Fruit fly (Drosophila melanogaster) whole organism, adult: ENCODE data around the gene Jhbp14.

Experiments used
- CG11617 ChIP-seq: fragments of 200-800 bp; sonication (Bioruptor generic); optimal IDR thresholded peaks from 2 replicates; lab custom pipeline; 2017; ENCODE audit warnings: mild to moderate bottlenecking, missing biosample characterization, missing genetic modification reagents, missing genetic modification characterization
- CG12768 ChIP-seq: fragments of 200-800 bp; sonication (Bioruptor generic); optimal IDR thresholded peaks from 2 replicates; lab custom pipeline; 2017; ENCODE audit warnings: missing biosample characterization, missing genetic modification characterization, mild to moderate bottlenecking, moderate library complexity, missing genetic modification reagents
- CG14711 ChIP-seq: fragments of 200-800 bp; sonication (Bioruptor generic); optimal IDR thresholded peaks from 2 replicates; lab custom pipeline; 2018; ENCODE audit warnings: missing biosample characterization, mild to moderate bottlenecking, missing genetic modification characterization, moderate library complexity
- CG1620 ChIP-seq: fragments of 200-800 bp; sonication (Bioruptor generic); optimal IDR thresholded peaks from 2 replicates; lab custom pipeline; 2016; ENCODE audit warnings: missing biosample characterization, missing genetic modification characterization
- CG33017 ChIP-seq: fragments of 200-800 bp; sonication (Bioruptor generic); optimal IDR thresholded peaks from 2 replicates; lab custom pipeline; 2018; ENCODE audit warnings: missing biosample characterization, mild to moderate bottlenecking, missing genetic modification characterization, moderate library complexity
- CG5204 ChIP-seq: fragments of 200-800 bp; sonication (Bioruptor generic); optimal IDR thresholded peaks from 2 replicates; lab custom pipeline; 2016; ENCODE audit warnings: missing biosample characterization, missing genetic modification characterization
- CG7045 ChIP-seq: fragments of 200-800 bp; sonication (Bioruptor generic); optimal IDR thresholded peaks from 2 replicates; lab custom pipeline; 2017; ENCODE audit warnings: missing biosample characterization, mild to moderate bottlenecking, missing genetic modification characterization
- CG7101 ChIP-seq: fragments of 200-800 bp; sonication (Bioruptor generic); optimal IDR thresholded peaks from 2 replicates; lab custom pipeline; 2018; ENCODE audit warnings: missing biosample characterization, mild to moderate bottlenecking, missing genetic modification characterization, moderate library complexity
- Clk ChIP-seq: fragments of 200-800 bp; sonication (Bioruptor generic); optimal IDR thresholded peaks from 2 replicates; lab custom pipeline; 2017; ENCODE audit warnings: missing biosample characterization, missing genetic modification characterization
- Crg-1 ChIP-seq: fragments of 200-800 bp; sonication (Bioruptor generic); optimal IDR thresholded peaks from 2 replicates; lab custom pipeline; 2016; ENCODE audit warnings: missing biosample characterization, missing genetic modification characterization
- Hr96 ChIP-seq: fragments of 200-800 bp; sonication (Bioruptor generic); optimal IDR thresholded peaks from 2 replicates; lab custom pipeline; 2016; ENCODE audit warnings: missing biosample characterization, missing genetic modification characterization
- Mnt ChIP-seq: fragments of 200-800 bp; sonication (Bioruptor generic); optimal IDR thresholded peaks from 2 replicates; lab custom pipeline; 2016; ENCODE audit warnings: missing biosample characterization, mild to moderate bottlenecking, missing genetic modification characterization
- bab1 ChIP-seq: fragments of 200-800 bp; sonication (Bioruptor generic); optimal IDR thresholded peaks from 3 replicates; lab custom pipeline; 2019; ENCODE audit warnings: missing biosample characterization, mild to moderate bottlenecking, missing genetic modification characterization, moderate library complexity
- cic ChIP-seq: fragments of 200-800 bp; sonication (Bioruptor generic); optimal IDR thresholded peaks from 2 replicates; lab custom pipeline; 2017; ENCODE audit warnings: missing biosample characterization, mild to moderate bottlenecking, missing genetic modification characterization, moderate library complexity
- cnc ChIP-seq, 2 experiments: fragments of >200 bp; optimal IDR thresholded peaks; 2 replicates each; lab custom pipeline; 2017
- kay ChIP-seq: fragments of 200-800 bp; sonication (Bioruptor generic); peaks from one replicate; lab custom pipeline; 2016; ENCODE audit warnings: missing biosample characterization, missing genetic modification characterization, borderline replicate concordance
- ovo ChIP-seq: fragments of 200-800 bp; sonication (Bioruptor generic); optimal IDR thresholded peaks from 2 replicates; lab custom pipeline; 2016; ENCODE audit warnings: missing biosample characterization, missing genetic modification characterization
- pad ChIP-seq: fragments of 200-800 bp; sonication (Bioruptor generic); optimal IDR thresholded peaks from 3 replicates; lab custom pipeline; 2017; ENCODE audit warnings: missing biosample characterization, missing genetic modification characterization, mild to moderate bottlenecking, moderate library complexity, missing genetic modification reagents
- tj ChIP-seq: fragments of 200-800 bp; sonication (Bioruptor generic); optimal IDR thresholded peaks from 3 replicates; lab custom pipeline; 2017; ENCODE audit warnings: missing biosample characterization, mild to moderate bottlenecking, missing genetic modification characterization, moderate library complexity
- toe ChIP-seq: fragments of 200-800 bp; sonication (Bioruptor generic); optimal IDR thresholded peaks from 2 replicates; lab custom pipeline; 2016; ENCODE audit warnings: missing biosample characterization, missing genetic modification characterization

Gene Jhbp14

DNA sequence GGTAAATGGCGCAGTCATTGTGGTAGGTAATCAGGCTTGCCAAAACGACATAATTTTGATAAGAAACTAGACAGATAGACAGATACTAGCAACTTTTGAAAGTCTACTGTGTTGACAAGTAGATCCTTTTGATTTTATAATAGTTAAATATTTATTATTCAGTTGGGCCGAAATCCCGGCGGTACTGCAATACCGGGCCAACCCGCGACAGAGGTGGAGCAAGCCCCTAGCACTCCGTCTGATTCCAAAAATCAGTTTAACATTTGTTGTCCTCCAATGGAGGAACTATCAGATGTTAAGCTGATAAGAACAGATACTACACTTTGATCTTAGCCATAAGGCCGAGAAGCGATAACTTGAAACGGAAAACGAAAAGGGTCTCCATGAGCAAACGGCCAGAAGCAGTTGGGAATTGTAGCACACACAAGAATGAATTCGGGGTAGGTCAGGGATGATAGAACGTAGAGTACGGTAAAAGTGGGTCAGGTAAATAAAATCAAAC, 24.5 kb upstream of the Jhbp14 start, which contains the start of gene CG15482:
Gene CG15482, minus strand, starts transcription at position 51 of the 502 bp plus-strand sequence.
- peak; percentile 54 for TF ChIP-seq kay (GFP tag; lab: Kevin White, UChicago)

DNA sequence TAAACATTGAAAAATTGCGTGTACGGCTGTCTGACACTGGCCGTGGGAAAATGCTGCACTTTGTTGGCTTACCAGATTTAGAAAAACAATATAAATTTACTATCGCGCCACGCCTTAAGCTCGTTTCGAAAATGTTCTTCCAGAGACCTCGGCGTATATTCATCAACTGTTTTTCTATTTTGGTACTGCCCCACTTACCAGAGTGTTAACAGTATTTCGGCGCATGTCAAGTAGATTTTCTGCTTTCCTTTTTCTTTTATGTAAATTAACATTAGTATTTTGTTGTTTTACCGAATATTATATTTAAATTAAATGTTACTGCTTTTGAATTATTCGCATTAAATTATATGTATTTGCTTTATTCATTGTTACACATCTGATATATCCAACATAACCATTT, 21.3 kb upstream of the Jhbp14 start, which contains the start of gene kek4:
Gene kek4, minus strand, starts transcription at position 341 of the 400 bp plus-strand sequence.
- TF ChIP-seq CG11617 (GFP tag; lab: Kevin White, UChicago) (no peak), Mnt (no peak), Clk (GFP tag; lab: Kevin White, UChicago) (no peak), Crg-1 (GFP tag; lab: Kevin White, UChicago) (no peak), bab1 (no peak), CG33017 (tag; lab: Kevin White, UChicago) (no peak), tj (GFP tag; lab: Kevin White, UChicago) (no peak), ovo (GFP tag; lab: Kevin White, UChicago) (no peak), CG1620 (GFP tag; lab: Kevin White, UChicago) (no peak)

DNA sequence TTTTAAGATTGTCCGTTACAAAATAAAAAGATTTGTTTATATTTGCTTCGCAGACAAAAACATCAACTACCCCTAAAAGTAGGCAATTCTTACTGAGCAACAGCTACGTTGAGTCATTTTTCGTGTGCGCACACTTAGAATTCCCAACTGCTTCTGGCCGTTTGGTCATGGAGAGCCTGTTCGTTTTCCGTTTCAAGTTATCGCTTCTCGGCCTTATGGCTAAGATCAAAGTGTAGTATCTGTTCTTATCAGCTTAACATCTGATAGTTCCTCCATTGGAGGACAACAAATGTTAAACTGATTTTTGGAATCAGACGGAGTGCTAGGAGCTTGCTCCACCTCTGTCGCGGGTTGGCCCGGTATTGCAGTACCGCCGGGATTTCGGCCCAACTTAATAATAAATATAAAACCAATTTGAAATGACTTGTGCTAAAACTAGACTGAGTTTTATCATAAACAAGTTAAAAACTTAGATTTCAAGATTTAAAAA, 20.6 kb upstream of the Jhbp14 start:
- TF ChIP-seq Mnt, result peak; percentile 40
- TF ChIP-seq pad (GFP tag; lab: Kevin White, UChicago), result peak; percentile 44
- TF ChIP-seq cic (GFP tag; lab: Kevin White, UChicago), result peak; percentile 44
- peak; percentile 61 for TF ChIP-seq CG1620 (GFP tag; lab: Kevin White, UChicago)
- TF ChIP-seq Crg-1 (GFP tag; lab: Kevin White, UChicago), result peak; percentile 30
- TF ChIP-seq kay (GFP tag; lab: Kevin White, UChicago), result peak; percentile 98
- TF ChIP-seq CG12768 (GFP tag; lab: Kevin White, UChicago), result peak; percentile 55
- TF ChIP-seq CG7101 (tag; lab: Kevin White, UChicago), result peak; percentile 49
- peak; percentile 71 for TF ChIP-seq tj (GFP tag; lab: Kevin White, UChicago)
- peak; percentile 41 for TF ChIP-seq bab1

DNA sequence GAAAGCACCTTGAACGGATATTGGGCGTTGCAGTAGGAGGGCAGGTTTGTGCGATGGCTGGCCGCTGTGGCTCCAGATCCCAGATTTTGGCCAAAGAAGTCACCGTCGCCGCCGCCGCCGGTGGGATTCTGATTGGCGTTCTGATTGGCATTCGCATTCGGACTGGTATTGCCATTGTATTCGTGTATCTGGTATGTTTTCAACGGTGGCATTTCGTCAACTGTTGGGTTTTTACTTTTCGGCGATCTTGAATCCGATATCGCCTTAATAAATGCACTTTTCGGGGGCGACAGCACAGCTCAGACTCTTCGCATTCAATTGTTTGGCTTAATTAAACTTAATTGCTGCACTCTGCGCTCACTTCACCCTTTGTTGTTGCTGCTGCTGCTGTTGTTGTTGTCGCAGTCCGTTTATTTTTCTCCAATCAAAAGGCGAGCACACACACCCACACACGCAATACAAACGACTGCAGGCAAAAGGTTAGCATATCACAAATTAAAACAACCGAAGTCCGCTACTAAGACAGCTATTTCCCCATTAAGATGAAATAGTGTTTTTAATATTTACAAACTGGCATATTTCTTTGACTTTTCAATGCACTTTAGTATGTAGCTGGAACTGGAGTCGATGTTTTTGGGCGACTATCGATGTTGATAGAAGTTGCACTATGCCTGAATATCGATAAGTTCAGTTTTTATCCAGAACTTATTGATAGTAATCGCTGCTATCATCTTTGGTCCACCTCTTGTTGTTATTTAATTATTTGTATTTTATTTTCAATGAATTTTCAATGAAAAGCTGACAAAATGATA, 16.8 kb upstream of the Jhbp14 start, which contains the start of the genes CG9426 and mRF1:
Gene CG9426, minus strand, starts transcription at position 643 of the 812 bp plus-strand sequence.
Gene mRF1, plus strand, starts transcription at position 699 of the 812 bp plus-strand sequence.
- TF ChIP-seq CG1620 (GFP tag; lab: Kevin White, UChicago), result peak; percentile 13
- peak; percentile 24 for TF ChIP-seq pad (GFP tag; lab: Kevin White, UChicago)
- no peak for TF ChIP-seq cnc (optimal IDR thresholded peaks at IDR 0.05; lab: Kevin White, UChicago)
- TF ChIP-seq CG7045 (GFP tag; lab: Kevin White, UChicago), result no peak
- TF ChIP-seq bab1, result peak; percentile 48
- TF ChIP-seq CG7101 (tag; lab: Kevin White, UChicago), result peak; percentile 30
- TF ChIP-seq CG12768 (GFP tag; lab: Kevin White, UChicago), result peak; percentile 18
- TF ChIP-seq toe (GFP tag; lab: Kevin White, UChicago), result no peak
- TF ChIP-seq CG11617 (GFP tag; lab: Kevin White, UChicago), result peak; percentile 1
- no peak for TF ChIP-seq CG5204 (GFP tag; lab: Kevin White, UChicago)
- no peak for TF ChIP-seq Hr96 (GFP tag; lab: Kevin White, UChicago)
- no peak for TF ChIP-seq tj (GFP tag; lab: Kevin White, UChicago)
- peak; percentile 28 for TF ChIP-seq CG33017 (tag; lab: Kevin White, UChicago)
- TF ChIP-seq Crg-1 (GFP tag; lab: Kevin White, UChicago), result no peak
- TF ChIP-seq ovo (GFP tag; lab: Kevin White, UChicago), result no peak
- TF ChIP-seq kay (GFP tag; lab: Kevin White, UChicago), result no peak
- TF ChIP-seq CG14711 (tag; lab: Kevin White, UChicago), result peak; percentile 56
- peak; percentile 54 for TF ChIP-seq Mnt
- no peak for TF ChIP-seq cic (GFP tag; lab: Kevin White, UChicago)
- TF ChIP-seq Clk (GFP tag; lab: Kevin White, UChicago), result no peak

DNA sequence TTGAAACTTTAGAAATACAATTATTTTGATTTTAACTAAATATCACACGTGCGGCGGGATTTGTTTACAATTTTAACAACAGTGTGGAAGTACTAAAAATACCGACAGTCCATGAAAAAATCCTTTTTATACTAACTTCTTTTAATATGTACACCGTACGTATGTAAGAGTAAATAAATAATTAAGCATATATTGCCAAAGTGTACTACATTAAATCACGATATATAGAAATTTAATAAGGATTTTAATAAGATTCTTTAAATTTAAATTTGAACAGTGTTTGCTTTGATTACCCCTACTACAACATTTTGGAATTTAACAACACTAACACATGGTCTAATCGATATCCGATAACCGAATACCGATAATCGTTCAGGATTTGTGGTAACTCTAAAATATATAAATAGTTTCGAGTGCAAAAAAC, 14.1 kb upstream of the Jhbp14 start, which contains the start of the genes Ski6 and CG16812:
Gene Ski6, minus strand, starts transcription at position 205 of the 424 bp plus-strand sequence.
Gene CG16812, plus strand, starts transcription at position 363 of the 424 bp plus-strand sequence.
- TF ChIP-seq Mnt (peak; percentile 90), ovo (GFP tag; lab: Kevin White, UChicago) (peak; percentile 30), tj (GFP tag; lab: Kevin White, UChicago) (peak; percentile 29), CG12768 (GFP tag; lab: Kevin White, UChicago) (peak; percentile 40), CG1620 (GFP tag; lab: Kevin White, UChicago) (peak; percentile 77), toe (GFP tag; lab: Kevin White, UChicago) (no peak), kay (GFP tag; lab: Kevin White, UChicago) (peak; percentile 93), cnc (optimal IDR thresholded peaks at IDR 0.05; lab: Kevin White, UChicago) (no peak), Crg-1 (GFP tag; lab: Kevin White, UChicago) (peak; percentile 59), CG33017 (tag; lab: Kevin White, UChicago) (peak; percentile 81), CG14711 (tag; lab: Kevin White, UChicago) (peak; percentile 95), CG5204 (GFP tag; lab: Kevin White, UChicago) (no peak), CG7101 (tag; lab: Kevin White, UChicago) (peak; percentile 85), pad (GFP tag; lab: Kevin White, UChicago) (peak; percentile 63), cic (GFP tag; lab: Kevin White, UChicago) (no peak), bab1 (peak; percentile 74), CG11617 (GFP tag; lab: Kevin White, UChicago) (peak; percentile 52), CG7045 (GFP tag; lab: Kevin White, UChicago) (peak; percentile 59), Hr96 (GFP tag; lab: Kevin White, UChicago) (peak; percentile 44), Clk (GFP tag; lab: Kevin White, UChicago) (peak; percentile 19)
